Worm (Caenorhabditis elegans) whole organism, L4/young adult: ENCODE results near the gene Y11D7A.19.

Source experiments
- W03F9.2 ChIP-seq: fragments of 150-350 bp; optimal IDR thresholded peaks from 2 replicates; lab custom pipeline; 2014; ENCODE audit warnings: missing biosample characterization, missing genetic modification characterization
- dao-5 ChIP-seq: sonication (generic microtip); optimal IDR thresholded peaks from 2 replicates; lab custom pipeline; 2016; ENCODE audit warnings: missing genotype, missing genetic modification characterization, moderate library complexity, missing compliant biosample characterization
- him-1 ChIP-seq: sonication (generic microtip); optimal IDR thresholded peaks from 2 replicates; lab custom pipeline; 2016; ENCODE audit warnings: missing genotype, missing genetic modification reagents, missing genetic modification characterization, missing compliant biosample characterization

- no peak for TF ChIP-seq dao-5 (tag; lab: Kevin White, UChicago)
- TF ChIP-seq him-1 (tag; lab: Kevin White, UChicago), result no peak
- no peak for TF ChIP-seq W03F9.2 (tag; lab: Kevin White, UChicago)
Measured at ce11 chrIV:9258547-9258946, 7.8 kb downstream of the Y11D7A.19 start.
